Worm (Caenorhabditis elegans): Measurements from ENCODE around the gene R52.4.

- no peak for TF ChIP-seq snpc-4 (GFP tag; optimal IDR thresholded peaks at IDR 0.05)
- TF ChIP-seq snpc-4 (tag; optimal IDR thresholded peaks at IDR 0.05) = no peak
- TF ChIP-seq ama-1 (optimal IDR thresholded peaks at IDR 0.05) = no peak
- no peak for TF ChIP-seq ama-1 (GFP tag; optimal IDR thresholded peaks at IDR 0.05)
- no peak for TF ChIP-seq mel-28 (tag; optimal IDR thresholded peaks at IDR 0.05; ENCODE audit: borderline replicate concordance)
- TF ChIP-seq nhr-90 (tag; optimal IDR thresholded peaks at IDR 0.05) = no peak
These were observed 4.8 kb upstream of the R52.4 start, which contains the start of gene R52.6 for ce11 chrII:2112948-2113347.

Measured in whole organism, young adult.